Worm (Caenorhabditis elegans) whole organism, L2 larva: Measurements from ENCODE around the gene R07E3.7.

Experiments
- R02D3.7 ChIP-seq: fragments of 150-350 bp; optimal IDR thresholded peaks from 2 replicates; lab custom pipeline; 2014; ENCODE audit warnings: missing biosample characterization, missing genetic modification characterization
- Y55F3AM.14 ChIP-seq: fragments of 200-800 bp; sonication (Bioruptor generic); optimal IDR thresholded peaks from 2 replicates; lab custom pipeline; 2018; ENCODE audit warnings: mild to moderate bottlenecking, missing genetic modification characterization, missing compliant biosample characterization
- aly-2 ChIP-seq: fragments of 150-350 bp; optimal IDR thresholded peaks from 2 replicates; lab custom pipeline; 2014; ENCODE audit warnings: missing biosample characterization, missing genetic modification characterization
- ama-1 ChIP-seq: fragments of 150-350 bp; optimal IDR thresholded peaks from 2 replicates; lab custom pipeline; 2018; ENCODE audit warnings: inconsistent platforms
- blmp-1 ChIP-seq: sonication (generic microtip); optimal IDR thresholded peaks from 2 replicates; lab custom pipeline; 2017; ENCODE audit warnings: missing genetic modification characterization, mild to moderate bottlenecking, missing compliant biosample characterization, antibody characterized with exemption, moderate library complexity; ENCODE audit not compliant: insufficient read depth
- ceh-16 ChIP-seq: fragments of 150-350 bp; optimal IDR thresholded peaks from 2 replicates; lab custom pipeline; 2014; ENCODE audit warnings: missing biosample characterization, missing genetic modification characterization
- crh-2 ChIP-seq: sonication (generic microtip); optimal IDR thresholded peaks from 2 replicates; lab custom pipeline; 2017; ENCODE audit warnings: missing biosample characterization, missing genetic modification characterization
- dmd-4 ChIP-seq: sonication (generic microtip); optimal IDR thresholded peaks from 2 replicates; lab custom pipeline; 2017; ENCODE audit warnings: missing biosample characterization, missing genetic modification characterization
- egl-27 ChIP-seq: sonication (generic microtip); optimal IDR thresholded peaks from 3 replicates; lab custom pipeline; 2017; ENCODE audit warnings: missing biosample characterization, missing genetic modification reagents, missing genetic modification characterization
- elt-1 ChIP-seq: fragments of 150-350 bp; optimal IDR thresholded peaks from 2 replicates; lab custom pipeline; 2014; ENCODE audit warnings: missing biosample characterization, missing genetic modification characterization
- elt-3 ChIP-seq: sonication (generic microtip); optimal IDR thresholded peaks from 2 replicates; lab custom pipeline; 2017; ENCODE audit warnings: missing biosample characterization, missing genetic modification characterization
- fos-1 ChIP-seq: fragments of 150-350 bp; optimal IDR thresholded peaks from 2 replicates; lab custom pipeline; 2014; ENCODE audit warnings: missing biosample characterization, missing genetic modification characterization
- gmeb-1 ChIP-seq: fragments of 150-350 bp; optimal IDR thresholded peaks from 2 replicates; lab custom pipeline; 2014; ENCODE audit warnings: missing biosample characterization, missing genetic modification characterization
- lin-11 ChIP-seq: fragments of 150-350 bp; sonication (generic microtip); optimal IDR thresholded peaks from 2 replicates; lab custom pipeline; 2014; ENCODE audit warnings: missing biosample characterization, missing genetic modification characterization, inconsistent platforms, mixed read lengths
- lin-13 ChIP-seq: fragments of 150-350 bp; optimal IDR thresholded peaks from 2 replicates; lab custom pipeline; 2014; ENCODE audit warnings: missing biosample characterization, missing genetic modification reagents, missing genetic modification characterization
- lin-39 ChIP-seq: fragments of 150-350 bp; optimal IDR thresholded peaks from 2 replicates; lab custom pipeline; 2014; ENCODE audit warnings: missing biosample characterization, missing genetic modification reagents, missing genetic modification characterization
- lsy-2 ChIP-seq, 2 experiments: fragments of 150-350 bp in 1 of 2; sonication (generic microtip) in 1 of 2; optimal IDR thresholded peaks; 2 replicates each; lab custom pipeline; 2014 to 2017; ENCODE audit warnings: missing biosample characterization in 2 of 2, missing genetic modification characterization in 2 of 2
- mab-5 ChIP-seq: fragments of 150-350 bp; optimal IDR thresholded peaks from 2 replicates; lab custom pipeline; 2014; ENCODE audit warnings: missing biosample characterization, missing genetic modification characterization
- mdl-1 ChIP-seq, 2 experiments: fragments of 150-350 bp in 1 of 2; sonication (generic microtip) in 1 of 2; optimal IDR thresholded peaks; 2 replicates each; lab custom pipeline; 2017; ENCODE audit warnings: missing biosample characterization in 2 of 2, missing genetic modification characterization in 2 of 2
- nhr-10 ChIP-seq: sonication (generic microtip); optimal IDR thresholded peaks from 2 replicates; lab custom pipeline; 2017; ENCODE audit warnings: missing biosample characterization, missing genetic modification characterization
- nhr-11 ChIP-seq: fragments of 150-350 bp; optimal IDR thresholded peaks from 2 replicates; lab custom pipeline; 2014; ENCODE audit warnings: missing biosample characterization, missing genetic modification characterization
- nhr-12 ChIP-seq: fragments of 150-350 bp; optimal IDR thresholded peaks from 2 replicates; lab custom pipeline; 2014; ENCODE audit warnings: missing biosample characterization, missing genetic modification characterization
- nhr-129 ChIP-seq: fragments of 150-350 bp; optimal IDR thresholded peaks from 2 replicates; lab custom pipeline; 2014; ENCODE audit warnings: missing biosample characterization, missing genetic modification characterization
- nhr-21 ChIP-seq: fragments of 150-350 bp; optimal IDR thresholded peaks from 2 replicates; lab custom pipeline; 2014; ENCODE audit warnings: missing biosample characterization, missing genetic modification characterization
- nhr-23 ChIP-seq: fragments of 150-350 bp; optimal IDR thresholded peaks from 2 replicates; lab custom pipeline; 2014; ENCODE audit warnings: missing biosample characterization, missing genetic modification reagents, missing genetic modification characterization
- nhr-237 ChIP-seq: fragments of 150-350 bp; optimal IDR thresholded peaks from 2 replicates; lab custom pipeline; 2014; ENCODE audit warnings: missing biosample characterization, missing genetic modification characterization
- nhr-25 ChIP-seq: fragments of 150-350 bp; sonication (generic microtip); optimal IDR thresholded peaks from 3 replicates; lab custom pipeline; 2014; ENCODE audit warnings: missing biosample characterization, missing genetic modification characterization
- nhr-6 ChIP-seq: fragments of 150-350 bp; optimal IDR thresholded peaks from 2 replicates; lab custom pipeline; 2014; ENCODE audit warnings: missing biosample characterization, missing genetic modification characterization
- peb-1 ChIP-seq: fragments of 150-350 bp; optimal IDR thresholded peaks from 2 replicates; lab custom pipeline; 2014; ENCODE audit warnings: missing biosample characterization, missing genetic modification characterization
- sem-4 ChIP-seq: fragments of 150-350 bp; optimal IDR thresholded peaks from 2 replicates; lab custom pipeline; 2014; ENCODE audit warnings: missing biosample characterization, missing genetic modification reagents, missing genetic modification characterization
- skn-1 ChIP-seq: sonication (generic microtip); optimal IDR thresholded peaks from 2 replicates; lab custom pipeline; 2017; ENCODE audit warnings: missing biosample characterization, missing genetic modification characterization
- sma-3 ChIP-seq: sonication (generic microtip); optimal IDR thresholded peaks from 2 replicates; lab custom pipeline; 2016; ENCODE audit warnings: missing genetic modification reagents, missing genetic modification characterization, missing compliant biosample characterization
- sma-9 ChIP-seq, 2 experiments: fragments of 150-350 bp in 1 of 2; sonication (generic microtip) in 1 of 2; optimal IDR thresholded peaks; 2 replicates each; lab custom pipeline; 2014 to 2016; ENCODE audit warnings: missing genetic modification characterization in 2 of 2, mild to moderate bottlenecking in 1 of 2, missing biosample characterization in 1 of 2, missing compliant biosample characterization in 1 of 2, missing genetic modification reagents in 1 of 2, moderate library complexity in 1 of 2
- unc-39 ChIP-seq: fragments of 150-350 bp; optimal IDR thresholded peaks from 2 replicates; lab custom pipeline; 2014; ENCODE audit warnings: missing biosample characterization, missing genetic modification characterization
- unc-55 ChIP-seq: fragments of 150-350 bp; sonication (generic microtip); optimal IDR thresholded peaks from 3 replicates; lab custom pipeline; 2014; ENCODE audit warnings: missing biosample characterization, missing genetic modification reagents, missing genetic modification characterization
- unc-62 ChIP-seq: fragments of 150-350 bp; optimal IDR thresholded peaks from 2 replicates; lab custom pipeline; 2014; ENCODE audit warnings: missing biosample characterization, missing genetic modification reagents, missing genetic modification characterization
- zag-1 ChIP-seq: fragments of 150-350 bp; optimal IDR thresholded peaks from 2 replicates; lab custom pipeline; 2014; ENCODE audit warnings: missing biosample characterization, missing genetic modification characterization
- ztf-1 ChIP-seq: fragments of 200-800 bp; sonication (Bioruptor generic); conservative IDR thresholded peaks from 2 replicates; pipeline ENCODE4 v1.3.6; 2022; ENCODE audit warnings: missing genetic modification characterization, missing compliant biosample characterization
- ztf-11 ChIP-seq: sonication (generic microtip); optimal IDR thresholded peaks from 2 replicates; lab custom pipeline; 2017; ENCODE audit warnings: missing biosample characterization, missing genetic modification characterization
- ztf-4 ChIP-seq: fragments of 150-350 bp; optimal IDR thresholded peaks from 2 replicates; lab custom pipeline; 2014; ENCODE audit warnings: missing biosample characterization, missing genetic modification characterization

Gene R07E3.7

DNA sequence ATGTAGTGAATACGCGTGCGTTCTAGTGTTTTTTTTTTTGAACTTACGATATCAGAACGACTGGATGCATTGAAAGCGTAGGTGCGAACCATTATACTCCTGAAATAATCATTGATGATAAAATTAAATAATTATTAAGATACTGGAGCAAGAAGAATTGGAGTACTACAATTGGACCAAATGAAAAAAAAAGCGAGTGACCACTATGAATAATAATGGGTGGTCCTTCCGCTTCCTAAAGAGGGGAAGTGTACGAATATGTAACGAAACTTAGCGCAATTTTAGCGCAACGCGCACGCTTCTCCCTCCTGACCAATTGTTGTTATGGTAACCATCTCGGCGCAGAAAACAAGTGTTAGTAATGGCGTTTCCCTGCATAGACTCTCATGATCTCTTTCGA lies 39.6 kb downstream of the R07E3.7 start, which contains the start of gene F41E7.9:
TSS of gene F41E7.9 (minus strand) at position 101 of the 400 bp plus-strand sequence.
- no peak for TF ChIP-seq nhr-237 (tag; lab: Kevin White, UChicago)
- TF ChIP-seq sma-3 (GFP tag; lab: Kevin White, UChicago), result no peak
- TF ChIP-seq nhr-10 (tag; lab: Kevin White, UChicago), result no peak
- TF ChIP-seq mdl-1 (tag; optimal IDR thresholded peaks at IDR 0.05; lab: Kevin White, UChicago), result no peak
- no peak for TF ChIP-seq dmd-4 (tag; lab: Kevin White, UChicago)

DNA sequence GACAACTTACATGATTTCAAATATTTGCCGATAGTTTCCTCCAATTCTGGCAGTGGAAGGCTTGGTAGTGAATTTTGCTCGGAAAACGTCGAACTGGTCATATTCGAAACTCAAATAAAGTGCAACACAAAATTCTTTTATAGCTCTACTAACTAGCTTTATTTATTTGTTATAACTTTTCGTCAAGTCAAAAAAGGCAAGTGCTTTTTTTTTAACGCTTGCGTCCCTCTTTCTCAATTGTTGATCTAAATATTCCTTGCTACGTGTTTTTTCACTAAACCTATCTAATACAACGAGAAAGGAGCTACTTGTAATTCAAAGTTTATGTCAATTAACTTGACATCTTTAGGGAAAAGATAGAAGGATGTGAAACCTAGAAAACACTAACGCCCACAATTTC lies 45.2 kb downstream of the R07E3.7 start, which contains the start of gene F41E7.6:
TSS of gene F41E7.6 (minus strand) at position 101 of the 400 bp plus-strand sequence.
- TF ChIP-seq ztf-1 (GFP tag; lab: Robert Waterston, UW) (no peak), nhr-6 (no peak), nhr-21 (no peak), sem-4 (no peak), sma-9 (GFP tag; optimal IDR thresholded peaks at IDR 0.05; lab: Kevin White, UChicago) (no peak), sma-9 (tag; optimal IDR thresholded peaks at IDR 0.05; lab: Kevin White, UChicago) (no peak), peb-1 (no peak), ceh-16 (tag; lab: Kevin White, UChicago) (no peak), blmp-1 (no peak), ztf-11 (no peak), nhr-10 (tag; lab: Kevin White, UChicago) (no peak), skn-1 (tag; lab: Kevin White, UChicago) (no peak), ama-1 (lab: Kevin White, UChicago) (no peak), egl-27 (tag; lab: Kevin White, UChicago) (no peak), fos-1 (tag; lab: Kevin White, UChicago) (no peak)

DNA sequence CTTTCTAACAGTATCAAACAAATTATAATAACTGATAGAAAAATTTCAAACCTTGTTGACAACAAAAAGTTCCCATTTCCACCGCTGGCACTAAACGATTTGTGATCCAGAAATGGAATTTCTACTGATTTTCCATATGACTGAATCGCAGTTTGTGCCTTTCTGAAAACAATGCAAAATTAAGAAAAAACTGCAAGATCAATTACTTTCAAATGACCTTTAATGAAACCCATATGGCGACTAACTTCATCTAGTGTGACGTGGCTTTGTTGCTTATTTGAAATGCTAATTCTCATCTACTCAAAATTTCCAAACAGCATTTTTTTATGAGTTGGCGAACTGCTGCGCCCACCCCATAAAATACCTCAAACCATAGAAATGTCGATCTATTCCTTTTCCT lies 48.1 kb downstream of the R07E3.7 start, which contains the start of gene F41E7.7:
TSS of gene F41E7.7 (plus strand) at position 301 of the 400 bp plus-strand sequence.
- TF ChIP-seq lin-39, result no peak
- TF ChIP-seq unc-39 (tag; lab: Kevin White, UChicago), result no peak
- no peak for TF ChIP-seq skn-1 (tag; lab: Kevin White, UChicago)
- no peak for TF ChIP-seq ztf-4 (tag; lab: Kevin White, UChicago)
- no peak for TF ChIP-seq Y55F3AM.14 (GFP tag; lab: Kevin White, UChicago)
- no peak for TF ChIP-seq nhr-10 (tag; lab: Kevin White, UChicago)
- TF ChIP-seq nhr-129 (tag; lab: Kevin White, UChicago), result no peak
- TF ChIP-seq lsy-2 (tag; optimal IDR thresholded peaks at IDR 0.05; lab: Kevin White, UChicago), result no peak

DNA sequence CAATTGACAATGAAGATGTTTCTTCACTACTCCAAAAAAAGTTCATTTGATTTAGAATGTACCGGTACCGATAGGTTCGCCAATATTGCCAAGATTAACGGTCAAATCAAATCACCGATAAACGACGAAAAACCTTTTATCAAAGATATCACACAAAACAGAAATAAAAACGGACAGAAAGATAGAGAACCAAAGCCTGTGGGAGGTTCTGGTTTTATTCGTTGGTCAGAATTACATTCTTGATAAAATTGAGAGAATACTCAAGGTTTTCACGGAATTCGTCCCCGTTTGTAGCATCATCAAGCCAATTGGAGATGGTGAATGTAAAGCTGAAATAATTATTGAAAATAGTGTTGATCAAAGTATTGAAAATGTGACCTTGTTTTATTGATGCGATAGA lies 48.6 kb downstream of the R07E3.7 start:
- no peak for TF ChIP-seq nhr-10 (tag; lab: Kevin White, UChicago)
- peak; percentile 69 for TF ChIP-seq sma-9 (GFP tag; optimal IDR thresholded peaks at IDR 0.05; lab: Kevin White, UChicago)
- no peak for TF ChIP-seq sma-9 (tag; optimal IDR thresholded peaks at IDR 0.05; lab: Kevin White, UChicago)
- peak; percentile 14 for TF ChIP-seq nhr-21

DNA sequence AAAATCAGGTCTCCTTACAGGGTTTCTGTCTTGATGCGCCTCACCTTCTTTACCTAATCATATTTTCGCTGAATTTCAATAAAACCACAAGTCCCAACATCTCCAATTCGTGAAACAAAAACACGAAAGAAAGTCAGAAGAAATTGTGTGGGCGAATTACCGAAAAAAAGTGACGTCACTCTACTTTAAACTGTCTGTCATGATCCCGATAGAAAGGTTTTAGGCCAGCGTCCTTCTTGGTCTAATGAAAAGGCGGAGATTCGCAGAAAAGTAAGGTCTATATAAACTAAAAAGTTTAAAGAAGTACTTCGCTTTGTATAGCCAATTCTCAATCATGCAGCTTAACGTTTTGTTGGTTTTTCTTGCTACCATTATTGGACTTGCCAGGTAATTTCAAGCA lies 49.3 kb downstream of the R07E3.7 start, which contains the start of gene cnc-8:
TSS of gene cnc-8 (plus strand) at position 307 of the 400 bp plus-strand sequence.
- TF ChIP-seq nhr-25 (tag; lab: Kevin White, UChicago) (peak; percentile 61), sma-3 (GFP tag; lab: Kevin White, UChicago) (peak; percentile 68), unc-55 (GFP tag; lab: Kevin White, UChicago) (no peak), nhr-11 (no peak), nhr-23 (tag; lab: Kevin White, UChicago) (no peak), lin-13 (GFP tag; lab: Kevin White, UChicago) (no peak), sma-9 (GFP tag; optimal IDR thresholded peaks at IDR 0.05; lab: Kevin White, UChicago) (peak; percentile 18), sma-9 (tag; optimal IDR thresholded peaks at IDR 0.05; lab: Kevin White, UChicago) (no peak), gmeb-1 (tag; lab: Kevin White, UChicago) (no peak), lin-11 (tag; lab: Kevin White, UChicago) (no peak), elt-3 (tag; lab: Kevin White, UChicago) (no peak), nhr-12 (no peak), ama-1 (lab: Kevin White, UChicago) (peak; percentile 8), aly-2 (tag; lab: Kevin White, UChicago) (no peak), R02D3.7 (no peak), zag-1 (no peak), crh-2 (tag; lab: Kevin White, UChicago) (peak; percentile 36), sem-4 (no peak), mab-5 (tag; lab: Kevin White, UChicago) (no peak), nhr-10 (tag; lab: Kevin White, UChicago) (no peak), elt-1 (no peak), ceh-16 (tag; lab: Kevin White, UChicago) (no peak), unc-62 (GFP tag; lab: Kevin White, UChicago) (no peak)
